Worm (Caenorhabditis elegans) whole organism, late embryonic: ENCODE data around the gene M01F1.4.

Source experiments
- ceh-24 ChIP-seq: sonication (generic microtip); optimal IDR thresholded peaks from 2 replicates; lab custom pipeline; 2016; ENCODE audit warnings: mild to moderate bottlenecking, missing genetic modification characterization, missing compliant biosample characterization
- fkh-10 ChIP-seq: fragments of 150-350 bp; optimal IDR thresholded peaks from 2 replicates; lab custom pipeline; 2014; ENCODE audit warnings: missing biosample characterization, missing genetic modification reagents, missing genetic modification characterization
- hlh-30 ChIP-seq: sonication (generic microtip); optimal IDR thresholded peaks from 2 replicates; lab custom pipeline; 2017; ENCODE audit warnings: antibody characterized with exemption, missing genetic modification characterization, missing compliant biosample characterization; ENCODE audit not compliant: insufficient read depth
- pag-3 ChIP-seq: sonication (generic microtip); optimal IDR thresholded peaks from 2 replicates; lab custom pipeline; 2016; ENCODE audit warnings: missing compliant biosample characterization, missing genetic modification characterization, borderline replicate concordance

DNA sequence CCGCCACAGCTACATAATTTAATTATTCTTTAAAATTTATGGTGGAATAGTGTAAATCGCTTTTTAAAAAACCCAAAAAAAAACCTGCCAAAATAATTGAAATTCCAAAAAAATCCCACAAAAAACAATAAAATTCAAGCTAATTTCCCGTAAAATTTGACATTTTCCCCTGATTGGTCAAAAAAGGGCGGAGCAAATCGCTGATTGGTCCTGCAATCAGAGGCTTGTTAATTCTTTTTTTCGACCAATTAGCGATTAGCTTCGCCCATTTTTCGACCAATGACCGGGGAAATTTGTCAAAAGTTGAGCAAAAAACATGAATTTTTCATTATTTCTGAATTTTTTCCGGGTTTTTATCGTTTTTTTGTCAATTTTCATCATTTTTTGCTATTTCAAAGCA lies 42.8 kb downstream of the M01F1.4 start:
- TF ChIP-seq ceh-24 (no peak), hlh-30 (no peak), pag-3 (tag; lab: Kevin White, UChicago) (no peak), fkh-10 (GFP tag; lab: Kevin White, UChicago) (no peak)
